Fruit fly (Drosophila melanogaster) Kc167 (cell line): ENCODE measurements around the gene Spase22-23.

ENCODE experiments used
- Myc ChIP-seq: fragments of >200 bp; optimal IDR thresholded peaks from 2 replicates; lab custom pipeline; 2017; ENCODE audit warnings: missing external identifiers
- Sin3A ChIP-seq: fragments of >200 bp; optimal IDR thresholded peaks from 2 replicates; lab custom pipeline; 2018; ENCODE audit warnings: missing external identifiers
- h ChIP-seq: fragments of >200 bp; optimal IDR thresholded peaks from 3 replicates; lab custom pipeline; 2018; ENCODE audit warnings: missing external identifiers
- psq ChIP-seq: fragments of >200 bp; optimal IDR thresholded peaks from 2 replicates; lab custom pipeline; 2017; ENCODE audit warnings: missing external identifiers
- ttk ChIP-seq: sonication (Bioruptor generic); optimal IDR thresholded peaks from 2 replicates; lab custom pipeline; 2017; ENCODE audit warnings: missing external identifiers

- TF ChIP-seq Myc (lab: Kevin White, UChicago): no peak
- TF ChIP-seq psq (lab: Kevin White, UChicago): no peak
- no peak for TF ChIP-seq h (lab: Kevin White, UChicago)
- no peak for TF ChIP-seq ttk
- no peak for TF ChIP-seq Sin3A (lab: Kevin White, UChicago)
Measured at dm6 chr3R:24234721-24235120, 4.9 kb upstream of the Spase22-23 start.
